Fruit fly (Drosophila melanogaster): ENCODE measurements around the gene TfIIFalpha.

The TfIIFalpha gene

DNA sequence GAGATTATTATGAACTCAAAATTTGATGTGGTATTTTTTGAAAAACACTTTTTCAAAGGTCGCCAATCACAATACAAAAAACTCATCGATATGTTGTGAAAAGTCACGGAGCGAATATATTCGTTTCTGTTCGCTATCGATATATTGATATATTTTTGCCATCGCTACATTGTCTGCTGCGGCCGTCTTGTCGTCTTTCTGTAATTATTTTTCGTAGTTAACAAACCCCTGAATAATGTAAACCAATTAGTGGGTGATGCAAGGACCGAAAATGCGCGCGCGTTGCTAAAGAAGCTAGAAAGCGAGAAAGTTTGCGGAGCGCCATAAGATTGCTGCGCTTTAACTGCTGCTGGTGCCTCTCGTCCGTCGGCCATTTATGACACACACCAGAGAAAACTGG lies 29.5 kb upstream of the TfIIFalpha start, which contains the start of gene Pak (continued):
- no peak for TF ChIP-seq Stat92E (GFP tag; optimal IDR thresholded peaks at IDR 0.05)
- no peak for TF ChIP-seq CG12299 (tag; optimal IDR thresholded peaks at IDR 0.05)
- peak; percentile 95 for TF ChIP-seq CG4617 (GFP tag; optimal IDR thresholded peaks at IDR 0.05; ENCODE audit: borderline replicate concordance)
- peak; percentile 31 for TF ChIP-seq lilli (GFP tag; optimal IDR thresholded peaks at IDR 0.05)
- TF ChIP-seq BEAF-32 (GFP tag; optimal IDR thresholded peaks at IDR 0.05) = peak; percentile 95
- TF ChIP-seq MESR4 (GFP tag; optimal IDR thresholded peaks at IDR 0.05) = peak; percentile 85
- no peak for TF ChIP-seq CG4730 (GFP tag; IDR thresholded peaks at IDR 0.05)
- peak; percentile 4 for TF ChIP-seq CG11504 (tag; optimal IDR thresholded peaks at IDR 0.05)
- TF ChIP-seq hbn (GFP tag; IDR thresholded peaks at IDR 0.05; ENCODE audit: partially characterized antibody) = peak; percentile 89
- TF ChIP-seq vnd (GFP tag; IDR thresholded peaks at IDR 0.05; ENCODE audit: partially characterized antibody) = peak; percentile 95
- TF ChIP-seq E2f1 (GFP tag; IDR thresholded peaks at IDR 0.05) = no peak
- peak; percentile 70 for TF ChIP-seq E2f2 (GFP tag; IDR thresholded peaks at IDR 0.05)
- TF ChIP-seq CG18764 (GFP tag; optimal IDR thresholded peaks at IDR 0.05) = no peak
- peak; percentile 33; the same call in 1 of the 2 replicates for TF ChIP-seq slbo (GFP tag; IDR thresholded peaks at IDR 0.05)
- TF ChIP-seq da (GFP tag; optimal IDR thresholded peaks at IDR 0.05) = peak; percentile 11
- TF ChIP-seq Dip2 (GFP tag; IDR thresholded peaks at IDR 0.05) = no peak
- TF ChIP-seq CG6272 (GFP tag; IDR thresholded peaks at IDR 0.05) = no peak
- TF ChIP-seq grau (tag; optimal IDR thresholded peaks at IDR 0.05) = no peak
- TF ChIP-seq trem (tag; optimal IDR thresholded peaks at IDR 0.05) = peak; percentile 54
- no peak for TF ChIP-seq bab2 (GFP tag; optimal IDR thresholded peaks at IDR 0.05)
- no peak for TF ChIP-seq p53 (GFP tag; optimal IDR thresholded peaks at IDR 0.05)
- peak; percentile 86 for TF ChIP-seq CG14860 (GFP tag; IDR thresholded peaks at IDR 0.05; ENCODE audit: partially characterized antibody)
- peak; percentile 7 for TF ChIP-seq zfh2 (GFP tag; optimal IDR thresholded peaks at IDR 0.05)
- peak; percentile 97 for TF ChIP-seq CG11560 (tag; IDR thresholded peaks at IDR 0.05)
- no peak for TF ChIP-seq Mad (GFP tag; optimal IDR thresholded peaks at IDR 0.05)

DNA sequence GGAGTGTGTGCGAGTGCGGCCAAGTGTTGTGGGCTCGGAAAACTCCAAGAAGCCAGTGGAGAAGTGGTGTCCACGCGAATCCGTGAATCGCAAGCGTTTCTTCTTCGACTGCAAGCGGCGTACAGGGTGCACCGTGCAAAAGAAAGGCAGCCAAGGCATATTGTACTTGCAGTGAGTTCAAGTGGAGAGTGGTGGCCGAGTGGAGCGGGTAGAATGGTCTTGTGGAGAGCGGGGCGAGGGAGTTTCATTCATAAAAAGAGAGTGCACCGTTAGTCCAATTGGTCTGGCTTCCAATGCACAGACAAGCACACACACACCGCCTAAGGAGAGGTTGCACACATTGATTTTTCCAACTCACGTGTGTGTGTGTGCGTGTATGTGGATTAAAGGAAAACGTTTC lies 29.1 kb upstream of the TfIIFalpha start:
- TF ChIP-seq Dp (GFP tag; optimal IDR thresholded peaks at IDR 0.05) (no peak), grau (tag; optimal IDR thresholded peaks at IDR 0.05) (no peak), Drgx (GFP tag; IDR thresholded peaks at IDR 0.05) (peak; percentile 23; the same call in 1 of the 2 replicates), CG1792 (GFP tag; optimal IDR thresholded peaks at IDR 0.05) (no peak), insv (GFP tag; optimal IDR thresholded peaks at IDR 0.05) (peak; percentile 44 to 93), pan (optimal IDR thresholded peaks at IDR 0.05) (no peak), pan (GFP tag; optimal IDR thresholded peaks at IDR 0.05 in 1 of 2, IDR thresholded peaks at IDR 0.05 in 1 of 2) (peak in 1 of 2 experiments; percentile 22), CG9437 (GFP tag; optimal IDR thresholded peaks at IDR 0.05) (peak; percentile 22), Neu2 (GFP tag; optimal IDR thresholded peaks at IDR 0.05; ENCODE audit: borderline replicate concordance) (peak; percentile 39), CG17829 (tag; optimal IDR thresholded peaks at IDR 0.05) (no peak), CG8478 (optimal IDR thresholded peaks at IDR 0.05) (no peak), CG16779 (GFP tag; IDR thresholded peaks at IDR 0.05) (0 out of 2 replicates have a peak, but pooled peaks have one; percentile 16), Hmr (GFP tag; optimal IDR thresholded peaks at IDR 0.05) (no peak), so (GFP tag; IDR thresholded peaks at IDR 0.05) (peak; percentile 44; the same call in 1 of the 3 replicates), ase (GFP tag; IDR thresholded peaks at IDR 0.05) (no peak), Med (GFP tag) (peak; percentile 27), slou (GFP tag; optimal IDR thresholded peaks at IDR 0.05) (no peak), twi (tag; optimal IDR thresholded peaks at IDR 0.05) (no peak), CG6813 (GFP tag; optimal IDR thresholded peaks at IDR 0.05) (peak; percentile 21), z (GFP tag; IDR thresholded peaks at IDR 0.05) (0 out of 3 replicates have a peak, but pooled peaks have one; percentile 31), stc (GFP tag; IDR thresholded peaks at IDR 0.05) (0 out of 2 replicates have a peak, but pooled peaks have one; percentile 11), gsb (GFP tag; IDR thresholded peaks at IDR 0.05) (no peak), CG6254 (GFP tag; optimal IDR thresholded peaks at IDR 0.05) (peak; percentile 100), CG2199 (GFP tag; IDR thresholded peaks at IDR 0.05) (peak; percentile 66; the same call in 1 of the 3 replicates), tio (GFP tag; optimal IDR thresholded peaks at IDR 0.05) (no peak), Gug (GFP tag; IDR thresholded peaks at IDR 0.05) (no peak), Nf-YB (GFP tag; optimal IDR thresholded peaks at IDR 0.05) (peak; percentile 21), MESR4 (GFP tag; optimal IDR thresholded peaks at IDR 0.05) (peak; percentile 51)

Measured in whole organism, embryonic.